Worm (Caenorhabditis elegans) whole organism, young adult: Measurements from ENCODE around the gene bath-33.

ENCODE experiments used
- F23B12.7 ChIP-seq: sonication (generic microtip); optimal IDR thresholded peaks from 2 replicates; lab custom pipeline; 2017; ENCODE audit warnings: missing genetic modification characterization, mild to moderate bottlenecking, missing compliant biosample characterization, antibody characterized with exemption, moderate library complexity; ENCODE audit not compliant: insufficient read depth
- egrh-3 ChIP-seq: fragments of 200-800 bp; sonication (Bioruptor generic); IDR thresholded peaks from 2 replicates; pipeline ENCODE4 v1.3.6; 2022; ENCODE audit warnings: missing genetic modification reagents, missing genetic modification characterization, missing compliant biosample characterization
- lsl-1 ChIP-seq: fragments of 200-800 bp; sonication (Bioruptor generic); optimal IDR thresholded peaks from 2 replicates; lab custom pipeline; 2018; ENCODE audit warnings: mild to moderate bottlenecking, missing genetic modification characterization, moderate library complexity, missing compliant biosample characterization
- madf-10 ChIP-seq: sonication (generic microtip); optimal IDR thresholded peaks from 2 replicates; lab custom pipeline; 2016; ENCODE audit warnings: mild to moderate bottlenecking, missing genetic modification characterization, missing compliant biosample characterization

DNA sequence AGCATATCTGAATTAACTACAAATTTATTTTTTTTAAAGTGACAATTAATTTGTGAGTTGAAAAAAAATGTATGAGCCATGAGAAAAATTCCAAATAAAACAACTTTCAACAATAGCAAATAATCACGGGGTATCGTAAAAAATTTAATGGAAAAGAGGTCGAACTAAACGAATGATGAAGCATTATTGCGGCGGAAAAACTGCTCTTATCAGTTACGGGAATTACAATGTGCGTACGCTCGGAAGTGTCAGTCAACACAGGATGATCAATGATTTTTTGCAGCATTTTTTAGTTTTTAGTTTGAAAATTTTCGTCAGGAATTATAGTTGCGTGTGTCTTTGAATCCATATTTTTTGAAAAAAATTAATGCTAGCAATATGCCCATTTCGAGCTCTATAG is 29.2 kb downstream of the bath-33 start:
- no peak for TF ChIP-seq egrh-3 (GFP tag; lab: Robert Waterston, UW)
- TF ChIP-seq lsl-1 (GFP tag; lab: Kevin White, UChicago): no peak
- TF ChIP-seq madf-10: no peak
- no peak for TF ChIP-seq F23B12.7
